Worm (Caenorhabditis elegans) whole organism, L4 larva: ENCODE data around the gene F28B4.4.

Experiments used
- F26F4.8 ChIP-seq: fragments of 200-800 bp; sonication (Bioruptor generic); conservative IDR thresholded peaks from 2 replicates; pipeline ENCODE4 v1.3.6; 2022; ENCODE audit warnings: missing genetic modification characterization, missing compliant biosample characterization
- T20F7.1 ChIP-seq: fragments of 200-800 bp; sonication (Bioruptor generic); optimal IDR thresholded peaks from 2 replicates; lab custom pipeline; 2018; ENCODE audit warnings: mild to moderate bottlenecking, missing genetic modification characterization, missing compliant biosample characterization
- Y75B8A.6 ChIP-seq: fragments of 200-800 bp; sonication (Bioruptor generic); IDR thresholded peaks from 2 replicates; pipeline ENCODE4 v1.3.6; 2022; ENCODE audit warnings: missing genetic modification reagents, missing genetic modification characterization, missing compliant biosample characterization
- aha-1 ChIP-seq: fragments of 150-350 bp; peaks from one replicate; lab custom pipeline; 2014; ENCODE audit warnings: missing biosample characterization, missing genetic modification characterization
- ceh-20 ChIP-seq: fragments of 200-800 bp; sonication (Bioruptor generic); IDR thresholded peaks from 2 replicates; pipeline ENCODE4 v1.3.6; 2022; ENCODE audit warnings: missing genetic modification reagents, missing genetic modification characterization, missing compliant biosample characterization
- ceh-28 ChIP-seq: fragments of 150-350 bp; optimal IDR thresholded peaks from 2 replicates; lab custom pipeline; 2014; ENCODE audit warnings: missing biosample characterization, missing genetic modification reagents, missing genetic modification characterization
- ceh-62 ChIP-seq: sonication (generic microtip); optimal IDR thresholded peaks from 2 replicates; lab custom pipeline; 2017; ENCODE audit warnings: missing biosample characterization, missing genetic modification characterization
- daf-12 ChIP-seq: fragments of 150-350 bp; optimal IDR thresholded peaks from 2 replicates; lab custom pipeline; 2014; ENCODE audit warnings: missing biosample characterization, missing genetic modification reagents, missing genetic modification characterization
- daf-16 ChIP-seq, 3 experiments: sonication (generic microtip); optimal IDR thresholded peaks; 2 replicates each; lab custom pipeline; 2016 to 2017; ENCODE audit warnings: missing genetic modification characterization in 3 of 3, missing genetic modification reagents in 3 of 3, mild to moderate bottlenecking in 2 of 3, missing compliant biosample characterization in 2 of 3, missing biosample characterization in 1 of 3, moderate library complexity in 1 of 3
- daf-8 ChIP-seq: fragments of 200-800 bp; sonication (Bioruptor generic); IDR thresholded peaks from 2 replicates; pipeline ENCODE4 v1.3.6; 2022; ENCODE audit warnings: missing genetic modification characterization, missing compliant biosample characterization
- dmd-6 ChIP-seq: fragments of 200-800 bp; sonication (Bioruptor generic); IDR thresholded peaks from 2 replicates; pipeline ENCODE4 v1.3.6; 2022; ENCODE audit warnings: missing genetic modification reagents, missing genetic modification characterization, missing compliant biosample characterization
- dmd-8 ChIP-seq: fragments of 200-800 bp; sonication (Bioruptor generic); IDR thresholded peaks from 2 replicates; pipeline ENCODE4 v1.3.6; 2022; ENCODE audit warnings: missing genetic modification characterization, missing compliant biosample characterization
- dpl-1 ChIP-seq: fragments of 150-350 bp; optimal IDR thresholded peaks from 2 replicates; lab custom pipeline; 2014; ENCODE audit warnings: missing biosample characterization, missing genetic modification reagents, missing genetic modification characterization
- dve-1 ChIP-seq: sonication (generic microtip); optimal IDR thresholded peaks from 2 replicates; lab custom pipeline; 2017; ENCODE audit warnings: antibody characterized with exemption, mild to moderate bottlenecking, missing genetic modification characterization, missing compliant biosample characterization; ENCODE audit not compliant: insufficient read depth
- egl-27 ChIP-seq: sonication (generic microtip); optimal IDR thresholded peaks from 3 replicates; lab custom pipeline; 2017; ENCODE audit warnings: missing biosample characterization, missing genetic modification reagents, missing genetic modification characterization
- fkh-10 ChIP-seq: fragments of 150-350 bp; optimal IDR thresholded peaks from 2 replicates; lab custom pipeline; 2014; ENCODE audit warnings: missing biosample characterization, missing genetic modification reagents, missing genetic modification characterization
- gei-8 ChIP-seq: fragments of 200-800 bp; sonication (Bioruptor generic); optimal IDR thresholded peaks from 2 replicates; lab custom pipeline; 2018; ENCODE audit warnings: mild to moderate bottlenecking, missing genetic modification characterization, missing compliant biosample characterization
- hif-1 ChIP-seq, 2 experiments: sonication (generic microtip); optimal IDR thresholded peaks; 2 replicates each; lab custom pipeline; 2016 to 2017; ENCODE audit warnings: missing compliant biosample characterization in 2 of 2, missing genetic modification characterization in 2 of 2, missing genetic modification reagents in 2 of 2, missing genotype in 2 of 2, mild to moderate bottlenecking in 1 of 2
- lim-7 ChIP-seq: fragments of 200-800 bp; sonication (Bioruptor generic); IDR thresholded peaks from 2 replicates; pipeline ENCODE4 v1.3.6; 2022; ENCODE audit warnings: missing genetic modification characterization, missing compliant biosample characterization
- lin-1 ChIP-seq: fragments of 200-800 bp; sonication (Bioruptor generic); IDR thresholded peaks from 2 replicates; pipeline ENCODE4 v1.3.6; 2022; ENCODE audit warnings: missing genetic modification reagents, missing genetic modification characterization, missing compliant biosample characterization
- lin-38 ChIP-seq: fragments of 200-800 bp; sonication (Bioruptor generic); IDR thresholded peaks from 2 replicates; pipeline ENCODE4 v1.3.6; 2022; ENCODE audit warnings: missing genetic modification reagents, missing genetic modification characterization, missing compliant biosample characterization
- lin-39 ChIP-seq: fragments of 150-350 bp; optimal IDR thresholded peaks from 2 replicates; lab custom pipeline; 2014; ENCODE audit warnings: missing biosample characterization, missing genetic modification reagents, missing genetic modification characterization
- mep-1 ChIP-seq: fragments of 150-350 bp; sonication (generic microtip); optimal IDR thresholded peaks from 3 replicates; lab custom pipeline; 2014; ENCODE audit warnings: missing biosample characterization, missing genetic modification characterization
- mxl-3 ChIP-seq: fragments of 200-800 bp; sonication (Bioruptor generic); optimal IDR thresholded peaks from 2 replicates; lab custom pipeline; 2018; ENCODE audit warnings: mild to moderate bottlenecking, missing genetic modification characterization, missing compliant biosample characterization
- nhr-11 ChIP-seq: fragments of 150-350 bp; optimal IDR thresholded peaks from 2 replicates; lab custom pipeline; 2014; ENCODE audit warnings: missing biosample characterization, missing genetic modification characterization
- nhr-25 ChIP-seq: sonication (generic microtip); optimal IDR thresholded peaks from 2 replicates; lab custom pipeline; 2017; ENCODE audit warnings: missing genetic modification characterization, mild to moderate bottlenecking, missing compliant biosample characterization, antibody characterized with exemption, moderate library complexity, borderline replicate concordance; ENCODE audit not compliant: insufficient read depth
- nhr-28 ChIP-seq: fragments of 150-350 bp; optimal IDR thresholded peaks from 2 replicates; lab custom pipeline; 2014; ENCODE audit warnings: missing biosample characterization, missing genetic modification characterization
- nhr-41 ChIP-seq: fragments of 200-800 bp; sonication (Bioruptor generic); IDR thresholded peaks from 2 replicates; pipeline ENCODE4 v1.3.6; 2022; ENCODE audit warnings: missing genetic modification reagents, missing genetic modification characterization, missing compliant biosample characterization
- nhr-42 ChIP-seq: fragments of 200-800 bp; sonication (Bioruptor generic); IDR thresholded peaks from 2 replicates; pipeline ENCODE4 v1.3.6; 2022; ENCODE audit warnings: missing genetic modification characterization, missing compliant biosample characterization
- nhr-48 ChIP-seq: sonication (generic microtip); optimal IDR thresholded peaks from 2 replicates; lab custom pipeline; 2016; ENCODE audit warnings: mild to moderate bottlenecking, missing genetic modification characterization, missing compliant biosample characterization
- nhr-6 ChIP-seq: fragments of 150-350 bp; optimal IDR thresholded peaks from 2 replicates; lab custom pipeline; 2014; ENCODE audit warnings: missing biosample characterization, missing genetic modification characterization
- pha-4 ChIP-seq, 2 experiments: fragments of 150-350 bp in 1 of 2; fragments of 200-800 bp in 1 of 2; sonication (Bioruptor generic) in 1 of 2; IDR thresholded peaks in 1 of 2; optimal IDR thresholded peaks in 1 of 2; 2 replicates each; pipeline versions ENCODE4 v1.3.6 to Lab custom; 2014 to 2022; ENCODE audit warnings: missing genetic modification characterization in 2 of 2, missing genetic modification reagents in 2 of 2, missing biosample characterization in 1 of 2, missing compliant biosample characterization in 1 of 2
- php-3 ChIP-seq: fragments of 200-800 bp; sonication (Bioruptor generic); IDR thresholded peaks from 2 replicates; pipeline ENCODE4 v1.3.6; 2022; ENCODE audit warnings: missing genetic modification reagents, missing genetic modification characterization, missing compliant biosample characterization
- pqm-1 ChIP-seq: sonication (generic microtip); optimal IDR thresholded peaks from 2 replicates; lab custom pipeline; 2017; ENCODE audit warnings: missing biosample characterization, missing genetic modification characterization
- saeg-2 ChIP-seq: fragments of 200-800 bp; sonication (Bioruptor generic); IDR thresholded peaks from 2 replicates; pipeline ENCODE4 v1.3.6; 2022; ENCODE audit warnings: missing genetic modification reagents, missing genetic modification characterization, missing compliant biosample characterization
- set-16 ChIP-seq: fragments of 200-800 bp; sonication (Bioruptor generic); IDR thresholded peaks from 2 replicates; pipeline ENCODE4 v1.3.6; 2022; ENCODE audit warnings: missing genetic modification reagents, missing genetic modification characterization, missing compliant biosample characterization
- skn-1 ChIP-seq: fragments of 150-350 bp; optimal IDR thresholded peaks from 2 replicates; lab custom pipeline; 2014; ENCODE audit warnings: missing biosample characterization, missing genetic modification characterization
- spr-3 ChIP-seq: fragments of 200-800 bp; sonication (Bioruptor generic); optimal IDR thresholded peaks from 2 replicates; lab custom pipeline; 2018; ENCODE audit warnings: mild to moderate bottlenecking, missing genetic modification characterization, missing compliant biosample characterization
- unc-62 ChIP-seq, 3 experiments: fragments of 150-350 bp in 1 of 3; sonication (generic microtip); optimal IDR thresholded peaks in 2 of 3; peaks in 1 of 3; 1 replicate in 1 of 3; 2 replicates in 2 of 3; lab custom pipeline; 2014 to 2017; ENCODE audit warnings: missing biosample characterization in 3 of 3, missing genetic modification characterization in 3 of 3, missing genetic modification reagents in 3 of 3, missing genotype in 1 of 3
- zfp-2 ChIP-seq: sonication (generic microtip); optimal IDR thresholded peaks from 2 replicates; lab custom pipeline; 2016; ENCODE audit warnings: mild to moderate bottlenecking, missing genetic modification characterization, missing compliant biosample characterization
- zfp-3 ChIP-seq: fragments of 200-800 bp; sonication (Bioruptor generic); conservative IDR thresholded peaks from 2 replicates; pipeline ENCODE4 v1.3.6; 2022; ENCODE audit warnings: missing genetic modification reagents, missing genetic modification characterization, missing compliant biosample characterization

Gene F28B4.4

DNA sequence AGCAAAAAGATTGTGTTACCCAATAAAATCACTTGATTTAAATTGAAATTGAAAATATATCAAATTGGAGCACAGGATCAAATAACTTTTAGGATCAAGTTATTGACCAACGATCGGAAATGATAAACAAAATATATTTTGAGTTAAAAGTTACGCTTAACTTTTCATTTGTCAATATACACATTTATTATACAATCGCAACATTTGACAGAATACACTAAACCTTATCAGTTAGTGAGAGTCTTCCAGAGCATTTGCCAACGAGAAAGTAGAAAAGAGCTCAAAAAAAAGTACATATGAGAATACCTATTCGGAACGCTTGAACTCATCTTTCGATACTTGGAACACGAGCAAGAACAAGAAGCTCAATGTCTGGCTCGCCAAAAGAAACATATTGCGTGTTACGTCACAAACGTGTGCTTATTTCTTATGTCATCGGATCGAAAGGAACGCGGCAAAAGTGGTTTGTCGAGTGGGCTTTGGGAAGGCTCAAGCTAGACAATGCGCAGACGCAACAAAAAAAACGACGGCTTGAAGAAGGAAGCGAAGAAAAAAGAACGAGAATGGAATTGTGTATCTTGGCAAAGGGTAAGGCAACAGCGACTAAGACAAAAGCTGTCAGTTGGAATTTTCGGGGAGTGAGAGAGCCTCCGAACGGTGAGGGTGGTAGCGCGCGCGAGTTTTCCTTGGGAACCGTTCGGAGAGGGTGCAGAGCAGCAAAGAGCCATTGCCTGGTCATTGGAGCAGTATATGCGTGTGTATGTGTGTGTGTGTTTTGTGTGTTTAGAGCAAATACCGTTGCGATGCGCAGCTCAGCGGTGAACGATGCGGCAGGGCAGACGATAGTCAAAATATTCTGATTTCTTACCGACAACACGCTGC is 17.2 kb upstream of the F28B4.4 start:
- TF ChIP-seq lim-7 (GFP tag; lab: Robert Waterston, UW) (0 out of 2 replicates have a peak, but pooled peaks have one; percentile 12), nhr-42 (GFP tag; lab: Robert Waterston, UW) (0 out of 2 replicates have a peak, but pooled peaks have one; percentile 50), mep-1 (no peak), pqm-1 (tag; lab: Kevin White, UChicago) (peak; percentile 68), daf-16 (GFP tag; optimal IDR thresholded peaks at IDR 0.05; lab: Kevin White, UChicago) (no peak), daf-16 (tag; optimal IDR thresholded peaks at IDR 0.05; lab: Kevin White, UChicago) (peak; percentile 75), pha-4 (GFP tag; IDR thresholded peaks at IDR 0.05; lab: Robert Waterston, UW) (no peak), pha-4 (tag; optimal IDR thresholded peaks at IDR 0.05; lab: Kevin White, UChicago) (no peak), Y75B8A.6 (no peak), nhr-28 (tag; lab: Kevin White, UChicago) (peak; percentile 24), dve-1 (tag; lab: Kevin White, UChicago) (peak; percentile 23), zfp-3 (0 out of 2 replicates have a peak, but pooled peaks have one; percentile 28), set-16 (peak; percentile 52), unc-62 (GFP tag; optimal IDR thresholded peaks at IDR 0.05 in 1 of 2; lab: Kevin White, UChicago) (peak in 1 of 2 experiments; percentile 84), unc-62 (tag; optimal IDR thresholded peaks at IDR 0.05; lab: Kevin White, UChicago) (no peak), aha-1 (tag; lab: Kevin White, UChicago) (peak; percentile 87), fkh-10 (no peak)

DNA sequence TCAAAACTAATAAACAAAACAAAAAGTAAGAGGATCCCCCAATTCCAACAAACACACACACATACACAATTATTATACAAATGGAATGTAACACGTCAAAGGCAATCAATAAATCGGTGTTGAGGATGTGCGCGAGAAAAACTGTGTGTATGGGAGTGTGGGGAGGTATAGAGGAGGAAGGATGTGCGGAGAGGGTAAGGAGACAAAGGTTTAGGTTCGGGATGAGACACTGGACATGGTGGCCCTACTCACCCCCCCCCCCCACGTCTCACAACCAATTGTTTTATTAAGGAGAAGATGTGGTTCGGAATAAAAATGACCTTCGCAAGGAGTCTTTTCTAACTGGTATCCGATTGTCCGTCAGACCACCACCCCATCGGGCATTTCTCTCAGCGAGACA is 13.7 kb upstream of the F28B4.4 start:
- TF ChIP-seq dmd-8 (GFP tag; lab: Robert Waterston, UW): 0 out of 2 replicates have a peak, but pooled peaks have one; percentile 30
- TF ChIP-seq F26F4.8 (GFP tag; lab: Robert Waterston, UW): 0 out of 2 replicates have a peak, but pooled peaks have one; percentile 32
- TF ChIP-seq daf-12: no peak
- TF ChIP-seq, all 104 proteins: peak for 2

DNA sequence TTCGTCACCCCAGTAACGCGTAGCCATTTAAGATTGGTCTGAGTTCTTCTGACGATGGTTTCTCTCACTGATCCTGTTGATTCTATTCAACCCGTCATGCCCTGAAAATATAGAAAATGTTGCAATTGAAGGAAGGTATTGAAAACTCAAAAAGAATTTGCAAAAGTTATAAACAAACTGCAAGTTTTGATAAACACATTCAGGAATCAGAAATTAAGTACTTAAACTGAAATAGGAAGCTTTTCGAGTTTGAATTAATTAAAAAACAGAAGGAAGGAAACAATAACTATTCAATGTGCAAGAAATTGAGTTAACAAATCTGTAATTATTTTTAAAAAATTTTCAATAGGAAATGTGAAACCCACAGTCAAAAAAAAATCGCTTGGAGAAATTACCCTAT is 10.8 kb upstream of the F28B4.4 start, which contains the start of gene rgl-1:
Gene rgl-1, minus strand, starts transcription at position 101 of the 400 bp plus-strand sequence.
- TF ChIP-seq nhr-41 (no peak), ceh-20 (GFP tag; lab: Robert Waterston, UW) (no peak), unc-62 (GFP tag; optimal IDR thresholded peaks at IDR 0.05 in 1 of 2; lab: Kevin White, UChicago) (peak in 1 of 2 experiments; percentile 60), unc-62 (tag; optimal IDR thresholded peaks at IDR 0.05; lab: Kevin White, UChicago) (no peak), daf-8 (GFP tag; lab: Robert Waterston, UW) (no peak), ceh-28 (no peak)

DNA sequence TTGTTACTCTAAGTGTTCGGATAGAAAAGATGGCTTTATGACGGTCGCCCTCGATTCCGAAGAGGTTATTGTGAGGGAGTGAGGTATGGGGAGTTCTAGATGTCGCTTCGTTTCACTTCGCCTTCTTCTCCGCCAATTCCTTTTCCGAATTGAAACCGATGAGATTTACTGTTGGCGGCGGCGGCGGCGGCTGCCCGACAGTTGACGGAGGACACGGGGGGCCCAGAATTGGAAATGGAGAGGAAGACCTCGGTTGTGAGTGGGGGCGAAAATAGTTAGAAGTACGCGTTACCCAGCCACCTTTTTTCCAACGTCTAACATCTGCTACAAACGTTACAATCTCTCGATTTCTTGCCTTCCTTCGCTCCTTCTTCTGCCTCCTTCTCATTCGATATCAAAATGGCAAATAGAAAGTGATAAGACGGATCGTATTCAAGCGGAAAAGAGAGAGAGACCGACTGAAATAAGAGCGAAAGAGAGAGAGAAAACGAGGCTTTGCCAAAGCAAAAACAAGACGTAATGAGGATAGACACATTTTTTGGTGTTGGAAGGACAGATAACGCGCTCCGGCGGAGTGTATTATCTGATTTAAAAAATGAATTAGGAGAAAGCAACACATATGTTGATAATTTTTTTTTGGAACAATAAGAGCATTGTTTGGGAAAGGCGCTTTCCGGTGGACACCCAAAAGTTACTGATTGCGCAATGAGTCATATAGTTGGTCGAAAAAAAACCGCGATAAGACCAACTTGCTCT is 8.8 kb upstream of the F28B4.4 start:
- TF ChIP-seq dmd-6 (GFP tag; lab: Robert Waterston, UW): no peak; the same call in 1 of the 2 replicates
- TF ChIP-seq php-3: peak; percentile 36; the same call in 1 of the 2 replicates
- TF ChIP-seq nhr-48 (tag; lab: Kevin White, UChicago): no peak
- TF ChIP-seq lin-39 (tag; lab: Kevin White, UChicago): no peak
- TF ChIP-seq skn-1 (tag; lab: Kevin White, UChicago): no peak
- TF ChIP-seq nhr-6 (tag; lab: Kevin White, UChicago): no peak
- no peak for TF ChIP-seq spr-3 (GFP tag; lab: Kevin White, UChicago)
- TF ChIP-seq ceh-62 (tag; lab: Kevin White, UChicago): no peak
- no peak for TF ChIP-seq lin-38
- TF ChIP-seq egl-27: no peak
- TF ChIP-seq dpl-1 (GFP tag; lab: Kevin White, UChicago): no peak
- no peak for TF ChIP-seq zfp-2 (tag; lab: Kevin White, UChicago)
- peak; percentile 53 for TF ChIP-seq mxl-3
- no peak for TF ChIP-seq hif-1 (tag; optimal IDR thresholded peaks at IDR 0.05; lab: Kevin White, UChicago)
- TF ChIP-seq dve-1 (tag; lab: Kevin White, UChicago): peak; percentile 19
- TF ChIP-seq gei-8 (GFP tag; lab: Kevin White, UChicago): no peak
- no peak for TF ChIP-seq nhr-25
- TF ChIP-seq saeg-2 (GFP tag; lab: Robert Waterston, UW): no peak
- no peak for TF ChIP-seq nhr-11 (tag; lab: Kevin White, UChicago)
- no peak; the same call in 1 of the 2 replicates for TF ChIP-seq lin-1 (GFP tag; lab: Robert Waterston, UW)
- no peak for TF ChIP-seq T20F7.1
